Fruit fly (Drosophila melanogaster): ENCODE measurements around the gene Nelf-E.

The Nelf-E gene

dm6 chr3L:8582105-8582707 lies 18.5 kb downstream of the Nelf-E start:
- no peak for TF ChIP-seq foxo (GFP tag; optimal IDR thresholded peaks at IDR 0.05)
- TF ChIP-seq Myc (optimal IDR thresholded peaks at IDR 0.05), result no peak
- TF ChIP-seq jim (GFP tag; optimal IDR thresholded peaks at IDR 0.05), result no peak
- no peak for TF ChIP-seq CrebA (GFP tag; optimal IDR thresholded peaks at IDR 0.05; ENCODE audit: borderline replicate concordance)
- TF ChIP-seq Abd-B (GFP tag; optimal IDR thresholded peaks at IDR 0.05), result no peak
- TF ChIP-seq CG9705 (GFP tag; optimal IDR thresholded peaks at IDR 0.05), result no peak
- TF ChIP-seq Hr83 (GFP tag; optimal IDR thresholded peaks at IDR 0.05; ENCODE audit: poor library complexity, severe bottlenecking), result no peak
- TF ChIP-seq dmrt93B (GFP tag; optimal IDR thresholded peaks at IDR 0.05), result no peak
- no peak for TF ChIP-seq GATAd (GFP tag; optimal IDR thresholded peaks at IDR 0.05)

dm6 chr3L:8580780-8581179 lies 19.9 kb downstream of the Nelf-E start:
- TF ChIP-seq CrebA (GFP tag; optimal IDR thresholded peaks at IDR 0.05; ENCODE audit: borderline replicate concordance) (peak; percentile 55), Dif (GFP tag; optimal IDR thresholded peaks at IDR 0.05; ENCODE audit: partially characterized antibody) (no peak), br (GFP tag; optimal IDR thresholded peaks at IDR 0.05) (peak; percentile 45), Vsx2 (GFP tag; optimal IDR thresholded peaks at IDR 0.05; ENCODE audit: partially characterized antibody) (peak; percentile 32)

- no peak for TF ChIP-seq Hr83 (GFP tag; optimal IDR thresholded peaks at IDR 0.05; ENCODE audit: poor library complexity, severe bottlenecking)
- no peak for TF ChIP-seq brk (GFP tag; optimal IDR thresholded peaks at IDR 0.05)
- no peak for TF ChIP-seq Jra (GFP tag; optimal IDR thresholded peaks at IDR 0.05)
- no peak for TF ChIP-seq br (GFP tag; optimal IDR thresholded peaks at IDR 0.05)
- TF ChIP-seq Vsx2 (GFP tag; optimal IDR thresholded peaks at IDR 0.05; ENCODE audit: partially characterized antibody), result no peak
- TF ChIP-seq Dif (GFP tag; optimal IDR thresholded peaks at IDR 0.05; ENCODE audit: partially characterized antibody), result no peak
- no peak for TF ChIP-seq Mio (GFP tag; optimal IDR thresholded peaks at IDR 0.05)
- no peak for TF ChIP-seq GATAd (GFP tag; optimal IDR thresholded peaks at IDR 0.05)
- no peak for TF ChIP-seq tai (GFP tag; optimal IDR thresholded peaks at IDR 0.05)
- no peak for TF ChIP-seq ey (GFP tag; optimal IDR thresholded peaks at IDR 0.05)
These were observed 21.2 kb downstream of the Nelf-E start for dm6 chr3L:8579513-8579912.

- TF ChIP-seq h (GFP tag; optimal IDR thresholded peaks at IDR 0.05) (peak; percentile 22), CG32264 (GFP tag; optimal IDR thresholded peaks at IDR 0.05) (no peak), Abd-B (GFP tag; optimal IDR thresholded peaks at IDR 0.05) (no peak)
These were observed 22.2 kb downstream of the Nelf-E start for dm6 chr3L:8578470-8578869.

dm6 chr3L:8575844-8576842 lies 24.5 kb downstream of the Nelf-E start, which contains the start of the genes CG6638 and CG43078:
TSS of gene CG6638 (minus strand) at chr3L:8576078.
TSS of gene CG43078 (plus strand) at chr3L:8576808.
- TF ChIP-seq Myc (optimal IDR thresholded peaks at IDR 0.05) (no peak), foxo (GFP tag; optimal IDR thresholded peaks at IDR 0.05) (peak in 1 of 2 experiments; percentile 34), psq (GFP tag; optimal IDR thresholded peaks at IDR 0.05) (peak; percentile 26), Dfd (GFP tag; optimal IDR thresholded peaks at IDR 0.05) (no peak), Abd-B (GFP tag; optimal IDR thresholded peaks at IDR 0.05) (no peak), Mio (GFP tag; optimal IDR thresholded peaks at IDR 0.05) (no peak), rgr (GFP tag; optimal IDR thresholded peaks at IDR 0.05) (peak; percentile 46), br (GFP tag; optimal IDR thresholded peaks at IDR 0.05) (no peak), OdsH (GFP tag; optimal IDR thresholded peaks at IDR 0.05) (no peak), woc (GFP tag; optimal IDR thresholded peaks at IDR 0.05) (no peak), Rel (GFP tag; optimal IDR thresholded peaks at IDR 0.05) (no peak), Rel (tag; optimal IDR thresholded peaks at IDR 0.05) (peak; percentile 57)

- TF ChIP-seq CG32264 (GFP tag; optimal IDR thresholded peaks at IDR 0.05) (no peak), psq (GFP tag; optimal IDR thresholded peaks at IDR 0.05) (no peak), tai (GFP tag; optimal IDR thresholded peaks at IDR 0.05) (no peak), usp (GFP tag; optimal IDR thresholded peaks at IDR 0.05) (no peak), Dfd (GFP tag; optimal IDR thresholded peaks at IDR 0.05) (no peak), HLH106 (tag; optimal IDR thresholded peaks at IDR 0.05) (no peak), Mio (GFP tag; optimal IDR thresholded peaks at IDR 0.05) (no peak), Sp1 (GFP tag; optimal IDR thresholded peaks at IDR 0.05) (no peak), pan (optimal IDR thresholded peaks at IDR 0.05) (no peak), CG9705 (GFP tag; optimal IDR thresholded peaks at IDR 0.05) (no peak), CrebA (GFP tag; optimal IDR thresholded peaks at IDR 0.05; ENCODE audit: borderline replicate concordance) (no peak), OdsH (GFP tag; optimal IDR thresholded peaks at IDR 0.05) (no peak), Rel (GFP tag; optimal IDR thresholded peaks at IDR 0.05) (no peak), Rel (tag; optimal IDR thresholded peaks at IDR 0.05) (no peak)
These were observed 40.0 kb downstream of the Nelf-E start for dm6 chr3L:8560637-8561036.
